Worm (Caenorhabditis elegans) whole organism, L4 larva: ENCODE results near the gene lbp-7.

Source experiments
- F37D6.2 ChIP-seq: sonication (generic microtip); optimal IDR thresholded peaks from 2 replicates; lab custom pipeline; 2016; ENCODE audit warnings: mild to moderate bottlenecking, missing genetic modification characterization, missing compliant biosample characterization
- R02D3.7 ChIP-seq: fragments of 150-350 bp; sonication (generic microtip); optimal IDR thresholded peaks from 3 replicates; lab custom pipeline; 2014; ENCODE audit warnings: missing biosample characterization, missing genetic modification characterization
- ama-1 ChIP-seq: fragments of 150-350 bp; optimal IDR thresholded peaks from 2 replicates; lab custom pipeline; 2014; ENCODE audit warnings: inconsistent platforms, mixed read lengths
- arid-1 ChIP-seq: fragments of 200-800 bp; sonication (Bioruptor generic); conservative IDR thresholded peaks from 2 replicates; pipeline ENCODE4 v1.3.6; 2022; ENCODE audit warnings: missing genetic modification reagents, missing genetic modification characterization, missing compliant biosample characterization
- attf-4 ChIP-seq: sonication (generic microtip); optimal IDR thresholded peaks from 3 replicates; lab custom pipeline; 2017; ENCODE audit warnings: missing biosample characterization, missing genetic modification characterization
- ceh-20 ChIP-seq: fragments of 200-800 bp; sonication (Bioruptor generic); IDR thresholded peaks from 2 replicates; pipeline ENCODE4 v1.3.6; 2022; ENCODE audit warnings: missing genetic modification reagents, missing genetic modification characterization, missing compliant biosample characterization
- ceh-32 ChIP-seq: sonication (generic microtip); optimal IDR thresholded peaks from 2 replicates; lab custom pipeline; 2016; ENCODE audit warnings: mild to moderate bottlenecking, missing genetic modification characterization, missing compliant biosample characterization; ENCODE audit not compliant: poor library complexity
- ceh-44 ChIP-seq: fragments of 200-800 bp; sonication (Bioruptor generic); IDR thresholded peaks from 2 replicates; pipeline ENCODE4 v1.3.6; 2022; ENCODE audit warnings: missing genetic modification reagents, missing genetic modification characterization, missing compliant biosample characterization
- ceh-82 ChIP-seq: sonication (generic microtip); optimal IDR thresholded peaks from 2 replicates; lab custom pipeline; 2017; ENCODE audit warnings: missing biosample characterization, missing genetic modification characterization
- ces-1 ChIP-seq: fragments of 150-350 bp; sonication (generic microtip); optimal IDR thresholded peaks from 4 replicates; lab custom pipeline; 2014; ENCODE audit warnings: missing biosample characterization, missing genetic modification reagents, missing genetic modification characterization
- ctbp-1 ChIP-seq: fragments of 200-800 bp; sonication (Bioruptor generic); IDR thresholded peaks from 2 replicates; pipeline ENCODE4 v1.3.6; 2022; ENCODE audit warnings: missing genetic modification reagents, missing genetic modification characterization, missing compliant biosample characterization
- daf-12 ChIP-seq: fragments of 150-350 bp; optimal IDR thresholded peaks from 2 replicates; lab custom pipeline; 2014; ENCODE audit warnings: missing biosample characterization, missing genetic modification reagents, missing genetic modification characterization
- daf-16 ChIP-seq, 3 experiments: sonication (generic microtip); optimal IDR thresholded peaks; 2 replicates each; lab custom pipeline; 2016 to 2017; ENCODE audit warnings: missing genetic modification characterization in 3 of 3, missing genetic modification reagents in 3 of 3, mild to moderate bottlenecking in 2 of 3, missing compliant biosample characterization in 2 of 3, missing biosample characterization in 1 of 3, moderate library complexity in 1 of 3
- daf-19 ChIP-seq: fragments of 200-800 bp; sonication (Bioruptor generic); conservative IDR thresholded peaks from 2 replicates; pipeline ENCODE4 v1.3.6; 2022; ENCODE audit warnings: missing genetic modification characterization, missing compliant biosample characterization
- dmd-8 ChIP-seq: fragments of 200-800 bp; sonication (Bioruptor generic); IDR thresholded peaks from 2 replicates; pipeline ENCODE4 v1.3.6; 2022; ENCODE audit warnings: missing genetic modification characterization, missing compliant biosample characterization
- dmd-9 ChIP-seq: fragments of 200-800 bp; sonication (Bioruptor generic); IDR thresholded peaks from 2 replicates; pipeline ENCODE4 v1.3.6; 2022; ENCODE audit warnings: missing genetic modification reagents, missing genetic modification characterization, missing compliant biosample characterization
- dpl-1 ChIP-seq: fragments of 150-350 bp; optimal IDR thresholded peaks from 2 replicates; lab custom pipeline; 2014; ENCODE audit warnings: missing biosample characterization, missing genetic modification reagents, missing genetic modification characterization
- duxl-1 ChIP-seq: sonication (generic microtip); optimal IDR thresholded peaks from 2 replicates; lab custom pipeline; 2016; ENCODE audit warnings: mild to moderate bottlenecking, missing genetic modification characterization, moderate library complexity, missing compliant biosample characterization; ENCODE audit not compliant: poor library complexity
- dve-1 ChIP-seq: sonication (generic microtip); optimal IDR thresholded peaks from 2 replicates; lab custom pipeline; 2017; ENCODE audit warnings: antibody characterized with exemption, mild to moderate bottlenecking, missing genetic modification characterization, missing compliant biosample characterization; ENCODE audit not compliant: insufficient read depth
- egl-43 ChIP-seq: fragments of 200-800 bp; sonication (Bioruptor generic); IDR thresholded peaks from 2 replicates; pipeline ENCODE4 v1.3.6; 2022; ENCODE audit warnings: missing genetic modification reagents, missing genetic modification characterization, missing compliant biosample characterization
- fkh-10 ChIP-seq: fragments of 150-350 bp; optimal IDR thresholded peaks from 2 replicates; lab custom pipeline; 2014; ENCODE audit warnings: missing biosample characterization, missing genetic modification reagents, missing genetic modification characterization
- gei-8 ChIP-seq: fragments of 200-800 bp; sonication (Bioruptor generic); optimal IDR thresholded peaks from 2 replicates; lab custom pipeline; 2018; ENCODE audit warnings: mild to moderate bottlenecking, missing genetic modification characterization, missing compliant biosample characterization
- hif-1 ChIP-seq, 2 experiments: sonication (generic microtip); optimal IDR thresholded peaks; 2 replicates each; lab custom pipeline; 2016 to 2017; ENCODE audit warnings: missing compliant biosample characterization in 2 of 2, missing genetic modification characterization in 2 of 2, missing genetic modification reagents in 2 of 2, missing genotype in 2 of 2, mild to moderate bottlenecking in 1 of 2
- hlh-30 ChIP-seq: sonication (generic microtip); optimal IDR thresholded peaks from 2 replicates; lab custom pipeline; 2017; ENCODE audit warnings: antibody characterized with exemption, mild to moderate bottlenecking, missing genetic modification characterization, missing compliant biosample characterization; ENCODE audit not compliant: insufficient read depth
- jun-1 ChIP-seq: fragments of 150-350 bp; optimal IDR thresholded peaks from 2 replicates; lab custom pipeline; 2014; ENCODE audit warnings: missing biosample characterization, missing genetic modification reagents, missing genetic modification characterization
- lin-1 ChIP-seq: fragments of 200-800 bp; sonication (Bioruptor generic); IDR thresholded peaks from 2 replicates; pipeline ENCODE4 v1.3.6; 2022; ENCODE audit warnings: missing genetic modification reagents, missing genetic modification characterization, missing compliant biosample characterization
- lin-15B ChIP-seq: fragments of 150-350 bp; sonication (generic microtip); optimal IDR thresholded peaks from 3 replicates; lab custom pipeline; 2014; ENCODE audit warnings: missing biosample characterization, missing genetic modification characterization
- lin-38 ChIP-seq: fragments of 200-800 bp; sonication (Bioruptor generic); IDR thresholded peaks from 2 replicates; pipeline ENCODE4 v1.3.6; 2022; ENCODE audit warnings: missing genetic modification reagents, missing genetic modification characterization, missing compliant biosample characterization
- lir-3 ChIP-seq: sonication (generic microtip); optimal IDR thresholded peaks from 2 replicates; lab custom pipeline; 2016; ENCODE audit warnings: mild to moderate bottlenecking, missing genetic modification characterization, missing compliant biosample characterization
- mes-2 ChIP-seq: sonication (generic microtip); optimal IDR thresholded peaks from 2 replicates; lab custom pipeline; 2016; ENCODE audit warnings: missing genotype, mild to moderate bottlenecking, missing genetic modification characterization, missing compliant biosample characterization; ENCODE audit not compliant: poor library complexity, severe bottlenecking
- mxl-2 ChIP-seq: fragments of 200-800 bp; sonication (Bioruptor generic); conservative IDR thresholded peaks from 2 replicates; pipeline ENCODE4 v1.3.6; 2022; ENCODE audit warnings: missing genetic modification reagents, missing genetic modification characterization, missing compliant biosample characterization
- nhr-10 ChIP-seq: fragments of 150-350 bp; optimal IDR thresholded peaks from 2 replicates; lab custom pipeline; 2014; ENCODE audit warnings: missing biosample characterization, missing genetic modification characterization
- nhr-11 ChIP-seq: fragments of 150-350 bp; optimal IDR thresholded peaks from 2 replicates; lab custom pipeline; 2014; ENCODE audit warnings: missing biosample characterization, missing genetic modification characterization
- nhr-111 ChIP-seq: fragments of 200-800 bp; sonication (Bioruptor generic); optimal IDR thresholded peaks from 2 replicates; lab custom pipeline; 2018; ENCODE audit warnings: mild to moderate bottlenecking, missing genetic modification characterization, missing compliant biosample characterization
- nhr-237 ChIP-seq: sonication (generic microtip); optimal IDR thresholded peaks from 2 replicates; lab custom pipeline; 2017; ENCODE audit warnings: missing biosample characterization, missing genetic modification characterization
- nhr-25 ChIP-seq: sonication (generic microtip); optimal IDR thresholded peaks from 2 replicates; lab custom pipeline; 2017; ENCODE audit warnings: missing genetic modification characterization, mild to moderate bottlenecking, missing compliant biosample characterization, antibody characterized with exemption, moderate library complexity, borderline replicate concordance; ENCODE audit not compliant: insufficient read depth
- nhr-42 ChIP-seq: fragments of 200-800 bp; sonication (Bioruptor generic); IDR thresholded peaks from 2 replicates; pipeline ENCODE4 v1.3.6; 2022; ENCODE audit warnings: missing genetic modification characterization, missing compliant biosample characterization
- nhr-6 ChIP-seq: fragments of 150-350 bp; optimal IDR thresholded peaks from 2 replicates; lab custom pipeline; 2014; ENCODE audit warnings: missing biosample characterization, missing genetic modification characterization
- nhr-76 ChIP-seq: fragments of 150-350 bp; optimal IDR thresholded peaks from 2 replicates; lab custom pipeline; 2014; ENCODE audit warnings: missing biosample characterization, missing genetic modification characterization
- pha-4 ChIP-seq, 2 experiments: fragments of 150-350 bp in 1 of 2; fragments of 200-800 bp in 1 of 2; sonication (Bioruptor generic) in 1 of 2; IDR thresholded peaks in 1 of 2; optimal IDR thresholded peaks in 1 of 2; 2 replicates each; pipeline versions ENCODE4 v1.3.6 to Lab custom; 2014 to 2022; ENCODE audit warnings: missing genetic modification characterization in 2 of 2, missing genetic modification reagents in 2 of 2, missing biosample characterization in 1 of 2, missing compliant biosample characterization in 1 of 2
- sdz-12 ChIP-seq: fragments of 200-800 bp; sonication (Bioruptor generic); optimal IDR thresholded peaks from 2 replicates; lab custom pipeline; 2018; ENCODE audit warnings: mild to moderate bottlenecking, missing genetic modification characterization, missing compliant biosample characterization
- skn-1 ChIP-seq: fragments of 150-350 bp; optimal IDR thresholded peaks from 2 replicates; lab custom pipeline; 2014; ENCODE audit warnings: missing biosample characterization, missing genetic modification characterization
- snpc-4 ChIP-seq: fragments of 150-350 bp; optimal IDR thresholded peaks from 2 replicates; lab custom pipeline; 2014; ENCODE audit warnings: missing biosample characterization, missing genetic modification characterization
- spr-1 ChIP-seq: sonication (generic microtip); optimal IDR thresholded peaks from 2 replicates; lab custom pipeline; 2016; ENCODE audit warnings: mild to moderate bottlenecking, missing genetic modification characterization, missing compliant biosample characterization
- spr-3 ChIP-seq: fragments of 200-800 bp; sonication (Bioruptor generic); optimal IDR thresholded peaks from 2 replicates; lab custom pipeline; 2018; ENCODE audit warnings: mild to moderate bottlenecking, missing genetic modification characterization, missing compliant biosample characterization
- zfp-2 ChIP-seq: sonication (generic microtip); optimal IDR thresholded peaks from 2 replicates; lab custom pipeline; 2016; ENCODE audit warnings: mild to moderate bottlenecking, missing genetic modification characterization, missing compliant biosample characterization
- zfp-3 ChIP-seq: fragments of 200-800 bp; sonication (Bioruptor generic); conservative IDR thresholded peaks from 2 replicates; pipeline ENCODE4 v1.3.6; 2022; ENCODE audit warnings: missing genetic modification reagents, missing genetic modification characterization, missing compliant biosample characterization
- zip-11 ChIP-seq: fragments of 200-800 bp; sonication (Bioruptor generic); IDR thresholded peaks from 2 replicates; pipeline ENCODE4 v1.3.6; 2022; ENCODE audit warnings: missing genetic modification characterization, missing compliant biosample characterization
- ztf-11 ChIP-seq: fragments of 150-350 bp; optimal IDR thresholded peaks from 2 replicates; lab custom pipeline; 2014; ENCODE audit warnings: missing biosample characterization, missing genetic modification characterization

The lbp-7 gene

DNA sequence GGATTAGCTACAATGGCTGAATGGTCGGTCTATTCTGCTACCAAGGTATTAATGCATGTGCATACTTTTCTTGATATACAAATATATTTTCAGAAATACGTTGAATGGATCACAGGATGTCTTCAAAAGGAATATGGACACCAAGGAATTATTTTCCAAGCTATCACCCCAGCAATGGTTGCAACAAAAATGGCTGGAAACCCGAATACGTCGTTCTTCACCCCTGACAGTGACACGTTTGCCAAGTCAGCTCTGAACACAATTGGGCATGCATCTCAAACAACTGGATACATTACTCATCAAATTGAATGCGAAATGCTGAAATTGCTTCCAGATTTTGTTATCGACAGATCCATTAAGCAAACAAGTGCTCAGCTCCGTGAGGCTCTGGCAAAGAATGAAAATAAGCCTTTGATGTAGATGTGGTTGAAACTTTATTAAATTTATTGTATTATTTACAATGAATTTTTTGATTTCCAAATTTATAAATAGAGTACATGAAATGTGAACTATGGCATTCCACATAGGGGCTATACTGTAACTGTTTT, 28.3 kb downstream of the lbp-7 start (continued):
- TF ChIP-seq nhr-10 = peak; percentile 51
- TF ChIP-seq dmd-9 = no peak; the same call in none of the 2 replicates
- no peak for TF ChIP-seq ama-1 (lab: Kevin White, UChicago)
- peak; percentile 28 for TF ChIP-seq dve-1 (tag; lab: Kevin White, UChicago)
- no peak for TF ChIP-seq ces-1
- no peak for TF ChIP-seq R02D3.7 (tag; lab: Kevin White, UChicago)
- no peak for TF ChIP-seq ceh-82 (tag; lab: Kevin White, UChicago)
- no peak for TF ChIP-seq attf-4 (tag; lab: Kevin White, UChicago)
- no peak for TF ChIP-seq F37D6.2 (tag; lab: Kevin White, UChicago)
- peak; percentile 50; the same call in 1 of the 2 replicates for TF ChIP-seq arid-1 (GFP tag; lab: Robert Waterston, UW)
- TF ChIP-seq dpl-1 (GFP tag; lab: Kevin White, UChicago) = no peak
- peak; percentile 52 for TF ChIP-seq mes-2 (tag; lab: Kevin White, UChicago)
- TF ChIP-seq nhr-25 = no peak
- TF ChIP-seq lin-38 (GFP tag; lab: Robert Waterston, UW) = peak; percentile 59
- TF ChIP-seq jun-1 (tag; lab: Kevin White, UChicago) = no peak
- TF ChIP-seq zfp-2 (tag; lab: Kevin White, UChicago) = no peak
- no peak for TF ChIP-seq snpc-4 (tag; lab: Kevin White, UChicago)
- no peak for TF ChIP-seq nhr-111 (GFP tag; lab: Kevin White, UChicago)
- TF ChIP-seq hlh-30 (tag; lab: Kevin White, UChicago) = peak; percentile 4
- no peak for TF ChIP-seq ceh-32 (tag; lab: Kevin White, UChicago)
- TF ChIP-seq lir-3 (tag; lab: Kevin White, UChicago) = no peak
- no peak for TF ChIP-seq nhr-6 (tag; lab: Kevin White, UChicago)
- no peak for TF ChIP-seq daf-19 (GFP tag; lab: Robert Waterston, UW)
- TF ChIP-seq egl-43 (GFP tag; lab: Robert Waterston, UW) = peak; percentile 73
- TF ChIP-seq nhr-76 (tag; lab: Kevin White, UChicago) = no peak
- no peak for TF ChIP-seq daf-12 (tag; lab: Kevin White, UChicago)
- peak; percentile 37 for TF ChIP-seq pha-4 (GFP tag; IDR thresholded peaks at IDR 0.05; lab: Robert Waterston, UW)
- TF ChIP-seq pha-4 (tag; optimal IDR thresholded peaks at IDR 0.05; lab: Kevin White, UChicago) = no peak
- TF ChIP-seq ceh-20 = no peak
- no peak for TF ChIP-seq ceh-44
- TF ChIP-seq zip-11 (GFP tag; lab: Robert Waterston, UW) = no peak
- TF ChIP-seq zfp-3 = peak; percentile 98
- peak in 1 of 2 experiments; percentile 39 for TF ChIP-seq hif-1 (tag; optimal IDR thresholded peaks at IDR 0.05; lab: Kevin White, UChicago)
- TF ChIP-seq lin-15B (tag; lab: Kevin White, UChicago) = peak; percentile 27
- TF ChIP-seq mxl-2 (GFP tag; lab: Robert Waterston, UW) = no peak
- no peak for TF ChIP-seq fkh-10 (GFP tag; lab: Kevin White, UChicago)
- TF ChIP-seq gei-8 = no peak
- TF ChIP-seq spr-3 (GFP tag; lab: Kevin White, UChicago) = peak; percentile 32
- TF ChIP-seq lin-1 (GFP tag; lab: Robert Waterston, UW) = peak; percentile 51; the same call in 1 of the 2 replicates
- no peak; the same call in 1 of the 2 replicates for TF ChIP-seq ctbp-1
- peak; percentile 65 for TF ChIP-seq duxl-1 (tag; lab: Kevin White, UChicago)
- no peak for TF ChIP-seq spr-1 (tag; lab: Kevin White, UChicago)
- TF ChIP-seq sdz-12 = peak; percentile 13
- TF ChIP-seq skn-1 (tag; lab: Kevin White, UChicago) = no peak
- no peak for TF ChIP-seq nhr-237
- TF ChIP-seq nhr-42 (GFP tag; lab: Robert Waterston, UW) = peak; percentile 27; the same call in 1 of the 2 replicates
- TF ChIP-seq ztf-11 (tag; lab: Kevin White, UChicago) = no peak
- peak; percentile 11 for TF ChIP-seq nhr-11
- TF ChIP-seq daf-16 (GFP tag; optimal IDR thresholded peaks at IDR 0.05; lab: Kevin White, UChicago) = peak in 1 of 2 experiments; percentile 1
- TF ChIP-seq daf-16 (tag; optimal IDR thresholded peaks at IDR 0.05; lab: Kevin White, UChicago) = peak; percentile 18
- TF ChIP-seq dmd-8 = peak; percentile 69
